Fruit fly (Drosophila melanogaster) whole organism: ENCODE data around the gene Npc2d.

ENCODE experiments used
- CG8478 ChIP-seq: fragments of >200 bp; optimal IDR thresholded peaks from 2 replicates; lab custom pipeline; 2018; ENCODE audit warnings: inconsistent platforms
- EcR ChIP-seq, 2 experiments: fragments of >200 bp; optimal IDR thresholded peaks; 2 replicates each; lab custom pipeline; 2017; ENCODE audit warnings: missing biosample characterization in 2 of 2, missing genetic modification characterization in 2 of 2, missing genetic modification reagents in 2 of 2
- pan ChIP-seq: fragments of >200 bp; optimal IDR thresholded peaks from 2 replicates; lab custom pipeline; 2017
- psq ChIP-seq: fragments of >200 bp; optimal IDR thresholded peaks from 2 replicates; lab custom pipeline; 2017
- usp ChIP-seq: fragments of >200 bp; optimal IDR thresholded peaks from 2 replicates; lab custom pipeline; 2017; ENCODE audit warnings: missing biosample characterization, missing genetic modification characterization, mixed read lengths

dm6 chr3R:10086222-10086621, 30.3 kb upstream of the Npc2d start:
- no peak for TF ChIP-seq usp (GFP tag; lab: Kevin White, UChicago)
- TF ChIP-seq CG8478, result no peak
- TF ChIP-seq EcR (GFP tag; optimal IDR thresholded peaks at IDR 0.05; lab: Kevin White, UChicago), result no peak
- TF ChIP-seq psq, result no peak
- no peak for TF ChIP-seq pan (lab: Kevin White, UChicago)
